Worm (Caenorhabditis elegans): ENCODE data around the gene K09C8.8.

Gene K09C8.8

DNA sequence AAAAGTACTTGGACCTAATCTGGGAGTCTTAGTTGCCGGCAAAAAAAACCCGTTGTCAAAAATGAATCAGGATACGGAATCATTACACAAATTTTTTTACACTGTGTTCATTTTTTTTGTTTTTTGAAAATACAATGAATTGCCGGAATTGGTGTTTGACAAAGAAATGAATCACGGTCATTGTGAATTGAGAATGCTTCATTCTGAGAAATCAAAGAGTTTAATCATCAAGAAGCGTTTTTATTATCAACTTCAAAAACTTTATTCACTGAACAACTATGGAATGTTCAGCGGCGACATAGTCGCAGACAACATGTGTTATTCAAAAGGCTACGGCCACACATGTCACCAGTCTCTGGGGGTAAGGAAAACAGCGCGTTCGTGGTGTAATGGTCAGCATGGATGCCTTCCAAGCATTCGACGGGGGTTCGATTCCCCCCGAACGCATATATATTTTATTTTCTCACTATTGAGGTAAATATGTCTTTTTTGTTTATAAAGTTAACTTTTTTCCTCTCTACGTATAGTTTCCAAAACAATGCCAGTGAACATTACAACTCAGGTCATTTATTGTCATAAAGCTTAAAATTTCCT is 7.2 kb upstream of the K09C8.8 start, which contains the start of gene nas-10 (continued):
- TF ChIP-seq dmd-8 (GFP tag; IDR thresholded peaks at IDR 0.05), result peak; percentile 82
- no peak for TF ChIP-seq zag-1 (tag; optimal IDR thresholded peaks at IDR 0.05)
- TF ChIP-seq tra-1 (GFP tag; IDR thresholded peaks at IDR 0.05), result peak; percentile 90
- peak; percentile 23 for TF ChIP-seq unc-130 (GFP tag; optimal IDR thresholded peaks at IDR 0.05)
- peak; percentile 74 for TF ChIP-seq duxl-1 (tag; optimal IDR thresholded peaks at IDR 0.05; ENCODE audit: poor library complexity)
- peak; percentile 5 to 60 for TF ChIP-seq hif-1 (tag; optimal IDR thresholded peaks at IDR 0.05)
- TF ChIP-seq unc-62 (GFP tag; optimal IDR thresholded peaks at IDR 0.05 in 1 of 2), result peak in 1 of 2 experiments; percentile 21
- TF ChIP-seq unc-62 (tag; optimal IDR thresholded peaks at IDR 0.05), result no peak
- TF ChIP-seq nhr-77 (tag; optimal IDR thresholded peaks at IDR 0.05), result peak; percentile 53
- peak; percentile 40 for TF ChIP-seq zip-2 (tag; optimal IDR thresholded peaks at IDR 0.05)
- no peak for TF ChIP-seq ces-1 (GFP tag; optimal IDR thresholded peaks at IDR 0.05)
- TF ChIP-seq ceh-20 (GFP tag; IDR thresholded peaks at IDR 0.05), result no peak
- peak; percentile 35 for TF ChIP-seq lir-3 (tag; optimal IDR thresholded peaks at IDR 0.05)
- no peak for TF ChIP-seq lin-38 (GFP tag; IDR thresholded peaks at IDR 0.05)
- peak; percentile 94 for TF ChIP-seq aha-1 (tag)
- peak; percentile 79 for TF ChIP-seq mes-2 (tag; optimal IDR thresholded peaks at IDR 0.05; ENCODE audit: poor library complexity, severe bottlenecking)
- TF ChIP-seq nhr-41 (GFP tag; IDR thresholded peaks at IDR 0.05), result 0 out of 2 replicates have a peak, but pooled peaks have one; percentile 50
- peak; percentile 5 for TF ChIP-seq dpl-1 (GFP tag; optimal IDR thresholded peaks at IDR 0.05)
- no peak for TF ChIP-seq skn-1 (tag; optimal IDR thresholded peaks at IDR 0.05)
- peak; percentile 20 for TF ChIP-seq F49E8.2 (tag; optimal IDR thresholded peaks at IDR 0.05; ENCODE audit: borderline replicate concordance)
- TF ChIP-seq nhr-48 (tag; optimal IDR thresholded peaks at IDR 0.05), result peak; percentile 70
- TF ChIP-seq arid-1 (GFP tag; conservative IDR thresholded peaks at IDR 0.05), result peak; percentile 91
- no peak for TF ChIP-seq aly-2 (tag; optimal IDR thresholded peaks at IDR 0.05)
- peak; percentile 26 for TF ChIP-seq nhr-25 (tag; optimal IDR thresholded peaks at IDR 0.05; ENCODE audit: borderline replicate concordance, insufficient read depth)
- no peak for TF ChIP-seq D1046.2 (GFP tag; IDR thresholded peaks at IDR 0.05)
- peak; percentile 29 for TF ChIP-seq T20F7.1 (GFP tag; optimal IDR thresholded peaks at IDR 0.05)
- TF ChIP-seq F44E2.7 (GFP tag; IDR thresholded peaks at IDR 0.05), result peak; percentile 81; the same call in 1 of the 2 replicates
- TF ChIP-seq Y105C5A.15 (GFP tag; IDR thresholded peaks at IDR 0.05), result peak; percentile 74; the same call in 1 of the 2 replicates
- TF ChIP-seq mxl-3 (GFP tag; optimal IDR thresholded peaks at IDR 0.05), result peak; percentile 62
- TF ChIP-seq F26F4.8 (GFP tag; conservative IDR thresholded peaks at IDR 0.05), result peak; percentile 82
- TF ChIP-seq hlh-11 (tag; optimal IDR thresholded peaks at IDR 0.05), result peak; percentile 68
- TF ChIP-seq ZK337.2 (GFP tag; IDR thresholded peaks at IDR 0.05), result peak; percentile 68
- no peak for TF ChIP-seq egl-27 (tag; optimal IDR thresholded peaks at IDR 0.05)
- 0 out of 2 replicates have a peak, but pooled peaks have one; percentile 18 for TF ChIP-seq daf-8 (GFP tag; IDR thresholded peaks at IDR 0.05)
- TF ChIP-seq set-16 (GFP tag; IDR thresholded peaks at IDR 0.05), result no peak
- TF ChIP-seq spr-3 (GFP tag; optimal IDR thresholded peaks at IDR 0.05), result peak; percentile 75
- 0 out of 2 replicates have a peak, but pooled peaks have one; percentile 48 for TF ChIP-seq zip-11 (GFP tag; IDR thresholded peaks at IDR 0.05)
- peak; percentile 79 for TF ChIP-seq nhr-111 (GFP tag; optimal IDR thresholded peaks at IDR 0.05)
- peak; percentile 44 for TF ChIP-seq hlh-30 (tag; optimal IDR thresholded peaks at IDR 0.05; ENCODE audit: insufficient read depth)
- peak; percentile 51; the same call in 1 of the 2 replicates for TF ChIP-seq nhr-42 (GFP tag; IDR thresholded peaks at IDR 0.05)
- peak; percentile 91 for TF ChIP-seq lim-7 (GFP tag; IDR thresholded peaks at IDR 0.05)
- TF ChIP-seq daf-19 (GFP tag; conservative IDR thresholded peaks at IDR 0.05), result peak; percentile 85
- 0 out of 2 replicates have a peak, but pooled peaks have one; percentile 47 for TF ChIP-seq lin-29 (GFP tag; IDR thresholded peaks at IDR 0.05)
- peak; percentile 3 for TF ChIP-seq zfp-2 (tag; optimal IDR thresholded peaks at IDR 0.05)
- no peak for TF ChIP-seq nhr-6 (tag; optimal IDR thresholded peaks at IDR 0.05)
- TF ChIP-seq dmd-6 (GFP tag; IDR thresholded peaks at IDR 0.05), result peak; percentile 76
